Fruit fly (Drosophila melanogaster) whole organism, wandering third instar larva: ENCODE results near the gene Sfp70A4.

ENCODE experiments used
- N ChIP-seq: fragments of >200 bp; optimal IDR thresholded peaks from 2 replicates; lab custom pipeline; 2018; ENCODE audit warnings: missing biosample characterization, missing external identifiers, missing genetic modification characterization
- ey ChIP-seq: fragments of 200-800 bp; sonication (Bioruptor generic); optimal IDR thresholded peaks from 2 replicates; lab custom pipeline; 2016; ENCODE audit warnings: missing biosample characterization, missing genetic modification characterization
- pan ChIP-seq: fragments of >200 bp; optimal IDR thresholded peaks from 2 replicates; lab custom pipeline; 2017

DNA sequence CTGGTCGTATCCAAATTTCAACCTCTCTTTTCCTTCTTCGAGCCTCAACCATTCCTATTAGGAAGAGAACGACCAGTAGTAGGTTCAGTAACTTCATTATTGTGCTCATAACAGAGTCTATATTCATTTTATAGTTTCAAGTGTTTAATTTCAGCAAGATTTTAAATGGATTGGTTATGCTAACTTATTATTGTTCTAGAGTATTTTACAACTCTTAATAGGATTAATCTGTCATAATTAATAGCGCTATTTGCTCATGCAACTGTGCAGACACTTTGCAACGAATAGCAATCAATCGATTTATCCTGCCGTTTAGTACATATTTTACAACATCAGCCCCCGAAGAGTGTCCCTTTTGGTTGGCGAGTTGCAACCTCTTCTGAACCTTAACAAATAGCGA lies at the start of gene Sfp70A4:
- TF ChIP-seq ey (GFP tag; lab: Kevin White, UChicago) (no peak), pan (no peak), N (GFP tag; lab: Kevin White, UChicago) (no peak)
